Fruit fly (Drosophila melanogaster) whole organism: ENCODE data around the gene Gyc89Db.

ENCODE experiments used
- Dll ChIP-seq: fragments of >200 bp; optimal IDR thresholded peaks from 2 replicates; lab custom pipeline; 2017
- EcR ChIP-seq, 2 experiments: fragments of >200 bp; optimal IDR thresholded peaks; 2 replicates each; lab custom pipeline; 2017; ENCODE audit warnings: missing biosample characterization in 2 of 2, missing genetic modification characterization in 2 of 2, missing genetic modification reagents in 2 of 2
- pan ChIP-seq: fragments of >200 bp; optimal IDR thresholded peaks from 2 replicates; lab custom pipeline; 2017
- psq ChIP-seq: fragments of >200 bp; optimal IDR thresholded peaks from 2 replicates; lab custom pipeline; 2017
- usp ChIP-seq: fragments of >200 bp; optimal IDR thresholded peaks from 2 replicates; lab custom pipeline; 2017; ENCODE audit warnings: missing biosample characterization, missing genetic modification characterization, mixed read lengths

DNA sequence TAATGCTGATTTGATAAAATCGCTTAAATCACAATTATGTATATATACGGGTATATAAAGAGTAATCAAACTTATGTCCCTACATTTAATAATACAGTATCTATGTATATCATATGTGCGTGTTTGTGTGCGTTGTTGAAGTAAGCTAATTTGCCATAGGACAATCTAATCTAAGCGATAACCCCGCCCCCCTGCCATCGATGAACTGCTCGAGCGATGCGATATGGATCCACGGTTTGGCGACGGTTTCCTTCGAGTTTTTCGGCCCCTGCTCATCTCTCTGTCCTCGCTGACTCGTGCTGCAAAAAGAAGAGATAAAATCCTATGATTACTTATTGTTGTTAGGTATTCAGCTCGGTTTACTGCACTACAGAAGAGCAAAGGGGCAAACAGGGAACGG is 30.1 kb upstream of the Gyc89Db start:
- no peak for TF ChIP-seq EcR (GFP tag; optimal IDR thresholded peaks at IDR 0.05; lab: Kevin White, UChicago)
- TF ChIP-seq Dll (lab: Kevin White, UChicago): no peak
- TF ChIP-seq pan (lab: Kevin White, UChicago): no peak
- TF ChIP-seq usp (GFP tag; lab: Kevin White, UChicago): no peak
- no peak for TF ChIP-seq psq
